Worm (Caenorhabditis elegans): ENCODE measurements around the gene syf-2.

Gene syf-2

ce11 chrIII:7116615-7117252 lies 45.2 kb downstream of the syf-2 start:
- TF ChIP-seq tbx-8 (GFP tag; optimal IDR thresholded peaks at IDR 0.05) (no peak), nhr-237 (tag; optimal IDR thresholded peaks at IDR 0.05) (peak; percentile 25), lsy-2 (tag; optimal IDR thresholded peaks at IDR 0.05) (peak; percentile 25), unc-39 (tag; optimal IDR thresholded peaks at IDR 0.05) (no peak), unc-62 (GFP tag; optimal IDR thresholded peaks at IDR 0.05) (peak; percentile 70), zip-8 (tag; optimal IDR thresholded peaks at IDR 0.05) (no peak), nhr-28 (tag; optimal IDR thresholded peaks at IDR 0.05) (no peak), pha-4 (tag; optimal IDR thresholded peaks at IDR 0.05) (peak; percentile 45), ces-1 (GFP tag; optimal IDR thresholded peaks at IDR 0.05) (peak; percentile 42), unc-120 (tag; optimal IDR thresholded peaks at IDR 0.05; ENCODE audit: poor library complexity, severe bottlenecking) (peak; percentile 48), lin-32 (GFP tag; optimal IDR thresholded peaks at IDR 0.05) (no peak)

ce11 chrIII:7114952-7115488 lies 46.9 kb downstream of the syf-2 start, which contains the start of gene nhr-10:
Gene nhr-10, minus strand, starts transcription at chrIII:7115438.
- no peak for TF ChIP-seq nhr-2 (tag; optimal IDR thresholded peaks at IDR 0.05)
- TF ChIP-seq sptf-1 (tag; optimal IDR thresholded peaks at IDR 0.05) = no peak
- no peak for TF ChIP-seq ham-2 (GFP tag; optimal IDR thresholded peaks at IDR 0.05)
- TF ChIP-seq nhr-237 (tag; optimal IDR thresholded peaks at IDR 0.05) = no peak
- TF ChIP-seq drap-1 (GFP tag; optimal IDR thresholded peaks at IDR 0.05) = no peak
- TF ChIP-seq bed-3 (GFP tag; optimal IDR thresholded peaks at IDR 0.05) = no peak
- TF ChIP-seq nhr-12 (tag; optimal IDR thresholded peaks at IDR 0.05) = no peak
- no peak for TF ChIP-seq elt-1 (tag; optimal IDR thresholded peaks at IDR 0.05; ENCODE audit: borderline replicate concordance, insufficient read depth)
- no peak for TF ChIP-seq elt-3 (tag; optimal IDR thresholded peaks at IDR 0.05)
- TF ChIP-seq lin-32 (GFP tag; optimal IDR thresholded peaks at IDR 0.05) = no peak
- no peak for TF ChIP-seq hlh-1 (tag; optimal IDR thresholded peaks at IDR 0.05)
- no peak for TF ChIP-seq ceh-43 (GFP tag; optimal IDR thresholded peaks at IDR 0.05)
- TF ChIP-seq cnd-1 (tag; optimal IDR thresholded peaks at IDR 0.05) = no peak
- TF ChIP-seq blmp-1 (tag; optimal IDR thresholded peaks at IDR 0.05) = no peak
- no peak for TF ChIP-seq snpc-4 (tag; optimal IDR thresholded peaks at IDR 0.05)
- TF ChIP-seq ceh-39 (tag; optimal IDR thresholded peaks at IDR 0.05) = no peak
- TF ChIP-seq nhr-28 (tag; optimal IDR thresholded peaks at IDR 0.05) = no peak
- TF ChIP-seq pha-4 (tag; optimal IDR thresholded peaks at IDR 0.05) = no peak

- TF ChIP-seq tbx-8 (GFP tag; optimal IDR thresholded peaks at IDR 0.05) (no peak), elt-1 (tag; optimal IDR thresholded peaks at IDR 0.05; ENCODE audit: borderline replicate concordance, insufficient read depth) (no peak), mep-1 (tag; optimal IDR thresholded peaks at IDR 0.05) (no peak), ceh-43 (GFP tag; optimal IDR thresholded peaks at IDR 0.05) (no peak), ztf-11 (tag; optimal IDR thresholded peaks at IDR 0.05) (no peak), sptf-1 (tag; optimal IDR thresholded peaks at IDR 0.05) (no peak), ces-1 (GFP tag; optimal IDR thresholded peaks at IDR 0.05) (no peak), cnd-1 (tag; optimal IDR thresholded peaks at IDR 0.05) (no peak), unc-62 (GFP tag; optimal IDR thresholded peaks at IDR 0.05) (no peak), unc-39 (tag; optimal IDR thresholded peaks at IDR 0.05) (no peak), nhr-12 (tag; optimal IDR thresholded peaks at IDR 0.05) (no peak)
These were observed 49.6 kb downstream of the syf-2 start for ce11 chrIII:7112285-7112684.

ce11 chrIII:7111793-7112192 lies 50.1 kb downstream of the syf-2 start, which contains the start of gene B0280.7:
Gene B0280.7, minus strand, starts transcription at chrIII:7111893.
- no peak for TF ChIP-seq pha-4 (tag; optimal IDR thresholded peaks at IDR 0.05)
- no peak for TF ChIP-seq zip-8 (tag; optimal IDR thresholded peaks at IDR 0.05)
- no peak for TF ChIP-seq lin-13 (tag; optimal IDR thresholded peaks at IDR 0.05)
- no peak for TF ChIP-seq lsy-2 (tag; optimal IDR thresholded peaks at IDR 0.05)

Data from whole organism, mixed stage, embryonic.